Fruit fly (Drosophila melanogaster) whole organism, pupa: Measurements from ENCODE around the gene CG43134.
A peak's percentile ranks its signal among the peaks of the same experiment; 100 is the strongest.

Experiments
- CG10348 ChIP-seq: fragments of 200-800 bp; sonication (Bioruptor generic); IDR thresholded peaks from 2 replicates; pipeline ENCODE4 v1.3.6; 2022; ENCODE audit warnings: missing biosample characterization, missing genetic modification characterization
- CG12605 ChIP-seq: fragments of 200-800 bp; sonication (Bioruptor generic); IDR thresholded peaks from 2 replicates; pipeline ENCODE4 v1.3.6; 2022; ENCODE audit warnings: missing biosample characterization, missing genetic modification characterization
- CG13204 ChIP-seq: fragments of 200-800 bp; sonication (Bioruptor generic); optimal IDR thresholded peaks from 2 replicates; lab custom pipeline; 2018; ENCODE audit warnings: missing biosample characterization, mild to moderate bottlenecking, missing genetic modification characterization, moderate library complexity
- CG14655 ChIP-seq: fragments of 200-800 bp; sonication (Bioruptor generic); optimal IDR thresholded peaks from 3 replicates; lab custom pipeline; 2017; ENCODE audit warnings: mild to moderate bottlenecking, missing biosample characterization, missing genetic modification reagents, missing genetic modification characterization
- CG15710 ChIP-seq: fragments of 200-800 bp; sonication (Bioruptor generic); optimal IDR thresholded peaks from 2 replicates; lab custom pipeline; 2018; ENCODE audit warnings: missing biosample characterization, mild to moderate bottlenecking, missing genetic modification characterization, moderate library complexity
- CG17806 ChIP-seq: fragments of 200-800 bp; sonication (Bioruptor generic); optimal IDR thresholded peaks from 2 replicates; lab custom pipeline; 2018; ENCODE audit warnings: missing biosample characterization, mild to moderate bottlenecking, missing genetic modification characterization, moderate library complexity
- CG32121 ChIP-seq: fragments of 200-800 bp; sonication (Bioruptor generic); IDR thresholded peaks from 2 replicates; pipeline ENCODE4 v1.3.6; 2022; ENCODE audit warnings: missing biosample characterization, missing genetic modification characterization
- CG34367 ChIP-seq: fragments of 200-800 bp; sonication (Bioruptor generic); optimal IDR thresholded peaks from 2 replicates; lab custom pipeline; 2018; ENCODE audit warnings: missing biosample characterization, mild to moderate bottlenecking, missing genetic modification characterization
- CG4496 ChIP-seq: fragments of 200-800 bp; sonication (Bioruptor generic); IDR thresholded peaks from 3 replicates; pipeline ENCODE4 v1.3.6; 2022; ENCODE audit warnings: missing biosample characterization, missing genetic modification characterization
- CG8159 ChIP-seq: fragments of 200-800 bp; sonication (Bioruptor generic); optimal IDR thresholded peaks from 3 replicates; lab custom pipeline; 2018; ENCODE audit warnings: missing biosample characterization, mild to moderate bottlenecking, missing genetic modification characterization, moderate library complexity
- CG8301 ChIP-seq: fragments of 200-800 bp; sonication (Bioruptor generic); optimal IDR thresholded peaks from 2 replicates; lab custom pipeline; 2018; ENCODE audit warnings: missing biosample characterization, mild to moderate bottlenecking, missing genetic modification characterization
- CG9948 ChIP-seq: fragments of 200-800 bp; sonication (Bioruptor generic); optimal IDR thresholded peaks from 2 replicates; lab custom pipeline; 2018; ENCODE audit warnings: missing biosample characterization, mild to moderate bottlenecking, missing genetic modification characterization, moderate library complexity
- D1 ChIP-seq: fragments of 200-800 bp; sonication (Bioruptor generic); optimal IDR thresholded peaks from 2 replicates; lab custom pipeline; 2018; ENCODE audit warnings: missing biosample characterization, mild to moderate bottlenecking, missing genetic modification characterization, moderate library complexity
- EcR ChIP-seq: fragments of 200-800 bp; sonication (Bioruptor generic); optimal IDR thresholded peaks from 3 replicates; lab custom pipeline; 2019; ENCODE audit warnings: missing biosample characterization, missing genetic modification characterization, mild to moderate bottlenecking, moderate library complexity, missing genetic modification reagents
- Ets98B ChIP-seq: fragments of 200-800 bp; sonication (Bioruptor generic); IDR thresholded peaks from 2 replicates; pipeline ENCODE4 v1.3.6; 2022; ENCODE audit warnings: missing biosample characterization, missing genetic modification characterization
- Pif1A ChIP-seq: fragments of 200-800 bp; sonication (Bioruptor generic); optimal IDR thresholded peaks from 3 replicates; lab custom pipeline; 2016; ENCODE audit warnings: missing biosample characterization, missing genetic modification characterization
- Pif1B ChIP-seq: fragments of 200-800 bp; sonication (Bioruptor generic); optimal IDR thresholded peaks from 3 replicates; lab custom pipeline; 2016; ENCODE audit warnings: missing biosample characterization, missing genetic modification characterization
- Snoo ChIP-seq: fragments of 200-800 bp; sonication (Bioruptor generic); optimal IDR thresholded peaks from 3 replicates; lab custom pipeline; 2017; ENCODE audit warnings: missing biosample characterization, mild to moderate bottlenecking, missing genetic modification characterization, inconsistent platforms
- fd96Ca ChIP-seq: fragments of 200-800 bp; sonication (Bioruptor generic); IDR thresholded peaks from 3 replicates; pipeline ENCODE4 v1.3.6; 2022; ENCODE audit warnings: missing biosample characterization, missing genetic modification characterization
- gl ChIP-seq: fragments of 200-800 bp; sonication (Bioruptor generic); optimal IDR thresholded peaks from 2 replicates; lab custom pipeline; 2018; ENCODE audit warnings: missing biosample characterization, mild to moderate bottlenecking, missing genetic modification characterization
- rn ChIP-seq: fragments of 200-800 bp; sonication (Bioruptor generic); IDR thresholded peaks from 2 replicates; pipeline ENCODE4 v1.3.6; 2022; ENCODE audit warnings: missing biosample characterization, missing genetic modification characterization

The CG43134 gene

dm6 chrX:4203713-4204447 is 43.2 kb upstream of the CG43134 start:
- TF ChIP-seq CG9948 (tag; lab: Kevin White, UChicago) (peak; percentile 12), gl (tag; lab: Kevin White, UChicago) (no peak), CG8301 (tag; lab: Kevin White, UChicago) (no peak), CG10348 (no peak), CG13204 (peak; percentile 18), CG8159 (tag; lab: Kevin White, UChicago) (peak; percentile 27), CG4496 (GFP tag; lab: Robert Waterston, UW) (peak; percentile 70; the same call in 2 of the 3 replicates), CG12605 (GFP tag; lab: Robert Waterston, UW) (peak; percentile 39; the same call in 1 of the 2 replicates), Ets98B (GFP tag; lab: Robert Waterston, UW) (peak; percentile 44; the same call in 1 of the 2 replicates), CG17806 (tag; lab: Kevin White, UChicago) (peak; percentile 11), Snoo (tag; lab: Kevin White, UChicago) (no peak), fd96Ca (GFP tag; lab: Robert Waterston, UW) (peak; percentile 42; the same call in 1 of the 3 replicates), Pif1B (GFP tag; lab: Kevin White, UChicago) (no peak), CG15710 (tag; lab: Kevin White, UChicago) (peak; percentile 27), CG14655 (GFP tag; lab: Kevin White, UChicago) (peak; percentile 33), EcR (GFP tag; lab: Kevin White, UChicago) (peak; percentile 25), CG32121 (GFP tag; lab: Robert Waterston, UW) (no peak), CG34367 (peak; percentile 9), D1 (tag; lab: Kevin White, UChicago) (no peak), rn (GFP tag; lab: Robert Waterston, UW) (no peak), Pif1A (GFP tag; lab: Kevin White, UChicago) (no peak)

- TF ChIP-seq CG9948 (tag; lab: Kevin White, UChicago) (peak; percentile 33), CG34367 (no peak), CG8159 (tag; lab: Kevin White, UChicago) (peak; percentile 7), CG17806 (tag; lab: Kevin White, UChicago) (peak; percentile 11), CG12605 (GFP tag; lab: Robert Waterston, UW) (peak; percentile 47; the same call in 1 of the 2 replicates), rn (GFP tag; lab: Robert Waterston, UW) (0 out of 2 replicates have a peak, but pooled peaks have one; percentile 7), Pif1A (GFP tag; lab: Kevin White, UChicago) (peak; percentile 37), Ets98B (GFP tag; lab: Robert Waterston, UW) (peak; percentile 59), D1 (tag; lab: Kevin White, UChicago) (no peak), CG8301 (tag; lab: Kevin White, UChicago) (peak; percentile 51), CG13204 (peak; percentile 56), CG4496 (GFP tag; lab: Robert Waterston, UW) (peak; percentile 68; the same call in 2 of the 3 replicates), CG14655 (GFP tag; lab: Kevin White, UChicago) (peak; percentile 60), gl (tag; lab: Kevin White, UChicago) (no peak), Snoo (tag; lab: Kevin White, UChicago) (peak; percentile 67), Pif1B (GFP tag; lab: Kevin White, UChicago) (peak; percentile 75), CG15710 (tag; lab: Kevin White, UChicago) (peak; percentile 31), CG32121 (GFP tag; lab: Robert Waterston, UW) (peak; percentile 70), fd96Ca (GFP tag; lab: Robert Waterston, UW) (peak; percentile 87), EcR (GFP tag; lab: Kevin White, UChicago) (peak; percentile 3), CG10348 (no peak)
Measured at dm6 chrX:4205346-4206178, 41.6 kb upstream of the CG43134 start, which contains the start of gene Fas2. TSS of gene Fas2 (minus strand) at chrX:4206093.

dm6 chrX:4206764-4207163 is 40.3 kb upstream of the CG43134 start:
- TF ChIP-seq CG14655 (GFP tag; lab: Kevin White, UChicago) (no peak), rn (GFP tag; lab: Robert Waterston, UW) (no peak), Ets98B (GFP tag; lab: Robert Waterston, UW) (no peak), CG12605 (GFP tag; lab: Robert Waterston, UW) (no peak), CG8159 (tag; lab: Kevin White, UChicago) (no peak), D1 (tag; lab: Kevin White, UChicago) (no peak), Pif1A (GFP tag; lab: Kevin White, UChicago) (no peak), Snoo (tag; lab: Kevin White, UChicago) (no peak), CG9948 (tag; lab: Kevin White, UChicago) (no peak), gl (tag; lab: Kevin White, UChicago) (no peak), CG13204 (no peak), CG17806 (tag; lab: Kevin White, UChicago) (no peak), CG34367 (no peak), CG15710 (tag; lab: Kevin White, UChicago) (no peak)

- TF ChIP-seq CG14655 (GFP tag; lab: Kevin White, UChicago): no peak
- no peak for TF ChIP-seq CG12605 (GFP tag; lab: Robert Waterston, UW)
- no peak for TF ChIP-seq CG8301 (tag; lab: Kevin White, UChicago)
- TF ChIP-seq rn (GFP tag; lab: Robert Waterston, UW): no peak
- TF ChIP-seq CG10348: no peak
Measured at dm6 chrX:4212725-4213124, 34.4 kb upstream of the CG43134 start, which contains the start of gene CG43288. TSS of gene CG43288 (plus strand) at chrX:4213025.
